Worm (Caenorhabditis elegans) whole organism, L1 larva: ENCODE measurements around the gene F08F1.4.

ENCODE experiments used
- C04F5.9 ChIP-seq: sonication (generic microtip); optimal IDR thresholded peaks from 2 replicates; lab custom pipeline; 2016; ENCODE audit warnings: missing genetic modification characterization, missing compliant biosample characterization
- C34B4.2 ChIP-seq: sonication (generic microtip); optimal IDR thresholded peaks from 2 replicates; lab custom pipeline; 2017; ENCODE audit warnings: mild to moderate bottlenecking, missing genetic modification characterization, missing compliant biosample characterization
- F16B12.6 ChIP-seq: fragments of 150-350 bp; optimal IDR thresholded peaks from 2 replicates; lab custom pipeline; 2014; ENCODE audit warnings: missing biosample characterization, missing genetic modification characterization
- Y116A8C.19 ChIP-seq: sonication (generic microtip); optimal IDR thresholded peaks from 2 replicates; lab custom pipeline; 2016; ENCODE audit warnings: missing compliant biosample characterization, missing genetic modification characterization, borderline replicate concordance
- aha-1 ChIP-seq: fragments of 150-350 bp; optimal IDR thresholded peaks from 2 replicates; lab custom pipeline; 2014; ENCODE audit warnings: missing biosample characterization, missing genetic modification characterization
- alr-1 ChIP-seq: fragments of 200-800 bp; sonication (Bioruptor generic); optimal IDR thresholded peaks from 2 replicates; lab custom pipeline; 2018; ENCODE audit warnings: borderline replicate concordance, mild to moderate bottlenecking, missing genetic modification characterization, missing compliant biosample characterization
- aly-2 ChIP-seq: fragments of 150-350 bp; optimal IDR thresholded peaks from 2 replicates; lab custom pipeline; 2014; ENCODE audit warnings: missing biosample characterization, missing genetic modification characterization
- ama-1 ChIP-seq: fragments of 150-350 bp; optimal IDR thresholded peaks from 2 replicates; lab custom pipeline; 2014
- ceh-88 ChIP-seq: fragments of 200-800 bp; sonication (Bioruptor generic); IDR thresholded peaks from 2 replicates; pipeline ENCODE4 v1.3.6; 2022; ENCODE audit warnings: missing genetic modification characterization, missing compliant biosample characterization
- ces-1 ChIP-seq: fragments of 150-350 bp; optimal IDR thresholded peaks from 2 replicates; lab custom pipeline; 2014; ENCODE audit warnings: missing biosample characterization, missing genetic modification reagents, missing genetic modification characterization
- dpl-1 ChIP-seq, 3 experiments: fragments of 150-350 bp in 2 of 3; sonication (generic microtip) in 1 of 3; optimal IDR thresholded peaks; 2 replicates each; lab custom pipeline; 2014 to 2017; ENCODE audit warnings: missing biosample characterization in 3 of 3, missing genetic modification characterization in 3 of 3, missing genetic modification reagents in 3 of 3
- egl-13 ChIP-seq: sonication (generic microtip); optimal IDR thresholded peaks from 2 replicates; lab custom pipeline; 2016; ENCODE audit warnings: missing genotype, missing genetic modification reagents, missing genetic modification characterization, missing compliant biosample characterization
- egl-27 ChIP-seq, 2 experiments: fragments of 150-350 bp in 1 of 2; sonication (generic microtip); optimal IDR thresholded peaks; 3 replicates each; lab custom pipeline; 2017 to 2018; ENCODE audit warnings: missing biosample characterization in 2 of 2, missing genetic modification characterization in 2 of 2, missing genetic modification reagents in 2 of 2
- elt-2 ChIP-seq: sonication (generic microtip); optimal IDR thresholded peaks from 2 replicates; lab custom pipeline; 2016; ENCODE audit warnings: missing genetic modification characterization, mild to moderate bottlenecking, inconsistent platforms, missing compliant biosample characterization, missing genetic modification reagents
- ets-5 ChIP-seq: fragments of 200-800 bp; sonication (Bioruptor generic); IDR thresholded peaks from 2 replicates; pipeline ENCODE4 v1.3.6; 2022; ENCODE audit warnings: missing genetic modification characterization, missing compliant biosample characterization
- fkh-4 ChIP-seq: sonication (generic microtip); optimal IDR thresholded peaks from 2 replicates; lab custom pipeline; 2016; ENCODE audit warnings: missing compliant biosample characterization, missing genetic modification characterization, borderline replicate concordance
- fkh-8 ChIP-seq: sonication (generic microtip); optimal IDR thresholded peaks from 2 replicates; lab custom pipeline; 2016; ENCODE audit warnings: mild to moderate bottlenecking, missing genetic modification characterization, missing compliant biosample characterization
- hpl-2 ChIP-seq: fragments of 150-350 bp; optimal IDR thresholded peaks from 2 replicates; lab custom pipeline; 2014; ENCODE audit warnings: missing biosample characterization, missing genetic modification reagents, missing genetic modification characterization
- irx-1 ChIP-seq: sonication (generic microtip); optimal IDR thresholded peaks from 2 replicates; lab custom pipeline; 2016; ENCODE audit warnings: missing genetic modification characterization, missing compliant biosample characterization
- lin-14 ChIP-seq: fragments of 200-800 bp; sonication (Bioruptor generic); optimal IDR thresholded peaks from 2 replicates; lab custom pipeline; 2018; ENCODE audit warnings: mild to moderate bottlenecking, missing genetic modification characterization, moderate library complexity, missing compliant biosample characterization
- lir-3 ChIP-seq: sonication (generic microtip); optimal IDR thresholded peaks from 2 replicates; lab custom pipeline; 2016; ENCODE audit warnings: mild to moderate bottlenecking, missing genetic modification characterization, moderate library complexity, missing compliant biosample characterization; ENCODE audit not compliant: poor library complexity
- lsy-2 ChIP-seq, 2 experiments: fragments of 150-350 bp; optimal IDR thresholded peaks; 2 replicates each; lab custom pipeline; 2014; ENCODE audit warnings: missing biosample characterization in 2 of 2, missing genetic modification characterization in 2 of 2
- mab-9 ChIP-seq: fragments of 200-800 bp; sonication (Bioruptor generic); IDR thresholded peaks from 2 replicates; pipeline ENCODE4 v1.3.6; 2022; ENCODE audit warnings: missing genetic modification reagents, missing genetic modification characterization, missing compliant biosample characterization
- nhr-12 ChIP-seq: sonication (generic microtip); optimal IDR thresholded peaks from 2 replicates; lab custom pipeline; 2017; ENCODE audit warnings: missing biosample characterization, missing genetic modification characterization
- nhr-19 ChIP-seq: fragments of 200-800 bp; sonication (Bioruptor generic); conservative IDR thresholded peaks from 2 replicates; pipeline ENCODE4 v1.3.6; 2022; ENCODE audit warnings: missing genetic modification characterization, missing compliant biosample characterization
- nhr-20 ChIP-seq: sonication (generic microtip); optimal IDR thresholded peaks from 2 replicates; lab custom pipeline; 2016; ENCODE audit warnings: mild to moderate bottlenecking, missing genetic modification characterization, missing compliant biosample characterization
- nhr-47 ChIP-seq: sonication (generic microtip); optimal IDR thresholded peaks from 2 replicates; lab custom pipeline; 2016; ENCODE audit warnings: mild to moderate bottlenecking, missing genetic modification characterization, moderate library complexity, missing compliant biosample characterization
- nhr-71 ChIP-seq: sonication (generic microtip); optimal IDR thresholded peaks from 2 replicates; lab custom pipeline; 2016; ENCODE audit warnings: mild to moderate bottlenecking, missing genetic modification characterization, moderate library complexity, missing compliant biosample characterization
- nhr-84 ChIP-seq: sonication (generic microtip); optimal IDR thresholded peaks from 2 replicates; lab custom pipeline; 2017; ENCODE audit warnings: missing biosample characterization, missing genetic modification characterization
- nhr-90 ChIP-seq: sonication (generic microtip); optimal IDR thresholded peaks from 2 replicates; lab custom pipeline; 2016; ENCODE audit warnings: mild to moderate bottlenecking, missing genetic modification characterization, missing compliant biosample characterization; ENCODE audit not compliant: poor library complexity
- pag-3 ChIP-seq: sonication (generic microtip); optimal IDR thresholded peaks from 2 replicates; lab custom pipeline; 2017; ENCODE audit warnings: missing genetic modification characterization, mild to moderate bottlenecking, missing compliant biosample characterization, antibody characterized with exemption, borderline replicate concordance; ENCODE audit not compliant: insufficient read depth
- pax-3 ChIP-seq: fragments of 200-800 bp; sonication (Bioruptor generic); optimal IDR thresholded peaks from 2 replicates; lab custom pipeline; 2018; ENCODE audit warnings: mild to moderate bottlenecking, missing genetic modification characterization, moderate library complexity, missing compliant biosample characterization
- rnt-1 ChIP-seq: sonication (generic microtip); optimal IDR thresholded peaks from 2 replicates; lab custom pipeline; 2016; ENCODE audit warnings: mild to moderate bottlenecking, missing genetic modification characterization, moderate library complexity, missing compliant biosample characterization
- skn-1 ChIP-seq: fragments of 150-350 bp; optimal IDR thresholded peaks from 2 replicates; lab custom pipeline; 2014; ENCODE audit warnings: missing biosample characterization, missing genetic modification characterization
- sox-4 ChIP-seq: sonication (generic microtip); optimal IDR thresholded peaks from 2 replicates; lab custom pipeline; 2016; ENCODE audit warnings: missing genetic modification characterization, missing compliant biosample characterization
- sptf-1 ChIP-seq: fragments of 150-350 bp; optimal IDR thresholded peaks from 2 replicates; lab custom pipeline; 2014; ENCODE audit warnings: missing biosample characterization, missing genetic modification characterization
- tlp-1 ChIP-seq: fragments of 150-350 bp; optimal IDR thresholded peaks from 2 replicates; lab custom pipeline; 2014; ENCODE audit warnings: missing biosample characterization, missing genetic modification characterization
- unc-130 ChIP-seq: fragments of 150-350 bp; optimal IDR thresholded peaks from 2 replicates; lab custom pipeline; 2017; ENCODE audit warnings: missing biosample characterization, missing genetic modification characterization, inconsistent platforms
- unc-62 ChIP-seq: fragments of 150-350 bp; optimal IDR thresholded peaks from 2 replicates; lab custom pipeline; 2014; ENCODE audit warnings: missing biosample characterization, missing genetic modification reagents, missing genetic modification characterization
- unc-86 ChIP-seq: sonication (generic microtip); optimal IDR thresholded peaks from 2 replicates; lab custom pipeline; 2016; ENCODE audit warnings: missing genetic modification characterization, missing compliant biosample characterization
- unc-98 ChIP-seq: fragments of 200-800 bp; sonication (Bioruptor generic); IDR thresholded peaks from 2 replicates; pipeline ENCODE4 v1.3.6; 2022; ENCODE audit warnings: missing genetic modification characterization, missing compliant biosample characterization
- vab-15 ChIP-seq: sonication (generic microtip); optimal IDR thresholded peaks from 2 replicates; lab custom pipeline; 2017; ENCODE audit warnings: missing genotype, mild to moderate bottlenecking, missing genetic modification characterization, missing compliant biosample characterization
- xbp-1 ChIP-seq: sonication (generic microtip); optimal IDR thresholded peaks from 2 replicates; lab custom pipeline; 2016; ENCODE audit warnings: missing genetic modification characterization, missing compliant biosample characterization
- ztf-11 ChIP-seq, 2 experiments: sonication (generic microtip); optimal IDR thresholded peaks; 2 replicates each; lab custom pipeline; 2016 to 2017; ENCODE audit warnings: missing genetic modification characterization in 2 of 2, missing biosample characterization in 1 of 2, missing compliant biosample characterization in 1 of 2

The F08F1.4 gene

DNA sequence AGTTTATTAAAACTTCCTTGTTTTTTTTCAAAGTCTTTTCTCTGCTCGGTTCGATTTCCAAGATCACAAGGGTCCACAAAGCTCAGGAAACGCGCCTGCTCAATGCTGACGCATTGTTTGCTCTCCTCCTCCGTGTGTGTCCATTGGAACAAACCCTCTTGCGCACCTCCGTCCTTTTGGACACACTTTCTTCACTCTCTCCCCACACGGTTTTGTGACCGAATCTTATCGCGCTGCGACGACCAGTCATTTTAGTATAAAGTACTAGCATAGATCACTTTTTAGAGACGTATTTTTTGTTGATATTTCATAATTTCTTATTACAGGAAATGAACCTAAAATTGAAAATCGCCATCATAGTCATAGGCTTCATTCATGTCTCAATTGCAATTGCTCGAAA, 45.0 kb upstream of the F08F1.4 start (continued):
- no peak for TF ChIP-seq nhr-12
- peak; percentile 30 for TF ChIP-seq aha-1
- no peak for TF ChIP-seq C34B4.2 (tag; lab: Kevin White, UChicago)
- TF ChIP-seq unc-130 (tag; lab: Kevin White, UChicago), result peak; percentile 33
- TF ChIP-seq ztf-11 (tag; optimal IDR thresholded peaks at IDR 0.05; lab: Kevin White, UChicago), result peak in 1 of 2 experiments; percentile 30
- no peak for TF ChIP-seq Y116A8C.19
- no peak for TF ChIP-seq lir-3
- no peak for TF ChIP-seq unc-98 (GFP tag; lab: Robert Waterston, UW)
- peak; percentile 85 for TF ChIP-seq nhr-20 (tag; lab: Kevin White, UChicago)
- no peak for TF ChIP-seq hpl-2 (GFP tag; lab: Kevin White, UChicago)
- TF ChIP-seq C04F5.9 (tag; lab: Kevin White, UChicago), result no peak
- no peak for TF ChIP-seq vab-15 (tag; lab: Kevin White, UChicago)
- peak; percentile 39 for TF ChIP-seq elt-2 (tag; lab: Kevin White, UChicago)
- peak; percentile 13 for TF ChIP-seq skn-1
- no peak for TF ChIP-seq ets-5 (GFP tag; lab: Robert Waterston, UW)
- no peak for TF ChIP-seq pag-3 (tag; lab: Kevin White, UChicago)
- TF ChIP-seq dpl-1 (GFP tag; optimal IDR thresholded peaks at IDR 0.05; lab: Kevin White, UChicago), result peak; percentile 59 to 73 (median 62)
- peak; percentile 59 for TF ChIP-seq mab-9 (GFP tag; lab: Robert Waterston, UW)
- peak; percentile 80 for TF ChIP-seq nhr-90
- TF ChIP-seq sox-4 (tag; lab: Kevin White, UChicago), result no peak
- no peak for TF ChIP-seq tlp-1 (tag; lab: Kevin White, UChicago)
- TF ChIP-seq F16B12.6 (tag; lab: Kevin White, UChicago), result no peak
- peak; percentile 80 for TF ChIP-seq fkh-8 (tag; lab: Kevin White, UChicago)
- TF ChIP-seq irx-1 (tag; lab: Kevin White, UChicago), result peak; percentile 71
- TF ChIP-seq ceh-88, result 0 out of 2 replicates have a peak, but pooled peaks have one; percentile 27
- no peak for TF ChIP-seq aly-2 (tag; lab: Kevin White, UChicago)
- TF ChIP-seq sptf-1, result no peak
- TF ChIP-seq lsy-2 (tag; optimal IDR thresholded peaks at IDR 0.05; lab: Kevin White, UChicago), result peak; percentile 78 to 82
- no peak for TF ChIP-seq alr-1
- no peak for TF ChIP-seq ama-1 (lab: Kevin White, UChicago)
- TF ChIP-seq unc-62 (GFP tag; lab: Kevin White, UChicago), result no peak
- peak; percentile 21 for TF ChIP-seq pax-3 (tag; lab: Kevin White, UChicago)
- TF ChIP-seq lin-14 (GFP tag; lab: Kevin White, UChicago), result peak; percentile 93
- TF ChIP-seq egl-13 (tag; lab: Kevin White, UChicago), result peak; percentile 54
- peak; percentile 86 for TF ChIP-seq nhr-47
- TF ChIP-seq egl-27 (tag; optimal IDR thresholded peaks at IDR 0.05; lab: Kevin White, UChicago), result no peak
- peak; percentile 73 for TF ChIP-seq unc-86 (tag; lab: Kevin White, UChicago)
- TF ChIP-seq xbp-1 (tag; lab: Kevin White, UChicago), result peak; percentile 76
- peak; percentile 88 for TF ChIP-seq nhr-71 (tag; lab: Kevin White, UChicago)
- TF ChIP-seq rnt-1, result peak; percentile 86
- no peak for TF ChIP-seq nhr-84 (tag; lab: Kevin White, UChicago)
- no peak for TF ChIP-seq fkh-4
- peak; percentile 85 for TF ChIP-seq nhr-19
- TF ChIP-seq ces-1 (GFP tag; lab: Kevin White, UChicago), result no peak
